Fruit fly (Drosophila melanogaster) whole organism, adult: ENCODE data around the gene HDAC11.

ENCODE experiments used
- Clk ChIP-seq: fragments of 200-800 bp; sonication (Bioruptor generic); optimal IDR thresholded peaks from 2 replicates; lab custom pipeline; 2017; ENCODE audit warnings: missing biosample characterization, missing genetic modification characterization
- bab1 ChIP-seq: fragments of 200-800 bp; sonication (Bioruptor generic); optimal IDR thresholded peaks from 3 replicates; lab custom pipeline; 2019; ENCODE audit warnings: missing biosample characterization, mild to moderate bottlenecking, missing genetic modification characterization, moderate library complexity
- toe ChIP-seq: fragments of 200-800 bp; sonication (Bioruptor generic); optimal IDR thresholded peaks from 2 replicates; lab custom pipeline; 2016; ENCODE audit warnings: missing biosample characterization, missing genetic modification characterization

DNA sequence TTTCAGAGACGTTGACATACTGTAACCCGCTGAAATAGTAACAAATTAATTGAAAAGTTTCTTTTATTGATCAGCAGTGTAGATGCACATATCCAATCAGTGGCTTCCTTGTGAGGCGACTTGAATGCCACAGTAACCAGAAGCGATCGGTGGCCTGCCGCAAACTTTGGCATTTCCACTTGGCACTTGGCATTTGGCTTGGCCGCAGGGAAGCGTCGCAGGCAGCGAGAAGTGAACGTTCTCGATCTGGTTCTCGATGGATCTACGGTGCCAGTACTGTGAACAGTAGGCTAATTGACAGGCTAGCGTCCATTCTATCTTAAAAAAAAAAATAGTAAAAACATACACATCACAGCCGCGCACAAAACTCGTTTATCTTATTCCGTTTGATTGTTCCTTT lies 44.8 kb upstream of the HDAC11 start, which contains the start of gene CG10845:
- TF ChIP-seq Clk (no peak), bab1 (GFP tag; lab: Kevin White, UChicago) (no peak), toe (GFP tag; lab: Kevin White, UChicago) (no peak)
